Worm (Caenorhabditis elegans): ENCODE results near the gene Y51A2D.13.
A peak's percentile ranks its signal among the peaks of the same experiment; 100 is the strongest.

Y51A2D.13 gene

ce11 chrV:18582358-18582757, 2.8 kb upstream of the Y51A2D.13 start, which contains the start of gene txt-14:
TSS of gene txt-14 (plus strand) at chrV:18582658.
- TF ChIP-seq lsy-12 (tag; optimal IDR thresholded peaks at IDR 0.05) (no peak), ceh-16 (tag; optimal IDR thresholded peaks at IDR 0.05) (no peak), egl-5 (tag; optimal IDR thresholded peaks at IDR 0.05) (no peak), hmg-11 (tag; optimal IDR thresholded peaks at IDR 0.05) (no peak), ztf-4 (tag; optimal IDR thresholded peaks at IDR 0.05) (no peak), mdl-1 (tag; optimal IDR thresholded peaks at IDR 0.05) (no peak), R02D3.7 (tag; optimal IDR thresholded peaks at IDR 0.05) (no peak), ZK546.5 (tag; optimal IDR thresholded peaks at IDR 0.05) (no peak), fkh-2 (tag; optimal IDR thresholded peaks at IDR 0.05) (no peak), lin-15B (tag; optimal IDR thresholded peaks at IDR 0.05) (no peak), nhr-23 (tag; optimal IDR thresholded peaks at IDR 0.05) (no peak), nhr-77 (tag; optimal IDR thresholded peaks at IDR 0.05) (no peak), elt-1 (tag; optimal IDR thresholded peaks at IDR 0.05) (no peak)

- TF ChIP-seq lin-15B (tag; optimal IDR thresholded peaks at IDR 0.05) (no peak), lin-39 (tag; optimal IDR thresholded peaks at IDR 0.05) (peak; percentile 3), sea-2 (GFP tag; optimal IDR thresholded peaks at IDR 0.05) (no peak), elt-3 (tag; optimal IDR thresholded peaks at IDR 0.05) (no peak), nfya-1 (tag; optimal IDR thresholded peaks at IDR 0.05; ENCODE audit: insufficient read depth) (no peak)
Observed at ce11 chrV:18581393-18582113, 2.0 kb upstream of the Y51A2D.13 start.

ce11 chrV:18578306-18578705, 1.3 kb downstream of the Y51A2D.13 start:
- TF ChIP-seq fos-1 (tag; optimal IDR thresholded peaks at IDR 0.05) = no peak
- no peak for TF ChIP-seq R02D3.7 (tag; optimal IDR thresholded peaks at IDR 0.05)
- TF ChIP-seq ceh-28 (tag; optimal IDR thresholded peaks at IDR 0.05) = no peak
- no peak for TF ChIP-seq fkh-2 (tag; optimal IDR thresholded peaks at IDR 0.05)
- no peak for TF ChIP-seq aly-2 (tag; optimal IDR thresholded peaks at IDR 0.05)
- no peak for TF ChIP-seq jun-1 (tag; optimal IDR thresholded peaks at IDR 0.05)
- peak; percentile 48 for TF ChIP-seq pqm-1 (tag; optimal IDR thresholded peaks at IDR 0.05)
- TF ChIP-seq ceh-16 (tag; optimal IDR thresholded peaks at IDR 0.05) = no peak
- TF ChIP-seq elt-2 (tag; optimal IDR thresholded peaks at IDR 0.05) = peak; percentile 90
- TF ChIP-seq egl-27 (tag; optimal IDR thresholded peaks at IDR 0.05) = no peak
- no peak for TF ChIP-seq mml-1 (tag; optimal IDR thresholded peaks at IDR 0.05)
- TF ChIP-seq pha-4 (tag; optimal IDR thresholded peaks at IDR 0.05) = peak; percentile 42
- no peak for TF ChIP-seq nhr-23 (tag; optimal IDR thresholded peaks at IDR 0.05)
- no peak for TF ChIP-seq mdl-1 (tag; optimal IDR thresholded peaks at IDR 0.05)
- no peak for TF ChIP-seq lin-39 (tag; optimal IDR thresholded peaks at IDR 0.05)
- no peak for TF ChIP-seq nhr-76 (tag; optimal IDR thresholded peaks at IDR 0.05)
- no peak for TF ChIP-seq daf-12 (tag; optimal IDR thresholded peaks at IDR 0.05)
- TF ChIP-seq elt-3 (tag; optimal IDR thresholded peaks at IDR 0.05) = no peak
- no peak for TF ChIP-seq fkh-10 (GFP tag; optimal IDR thresholded peaks at IDR 0.05)
- no peak for TF ChIP-seq hmg-11 (tag; optimal IDR thresholded peaks at IDR 0.05)

ce11 chrV:18577458-18578078, 2.0 kb downstream of the Y51A2D.13 start:
- TF ChIP-seq ama-1 (optimal IDR thresholded peaks at IDR 0.05) (peak; percentile 9), jun-1 (tag; optimal IDR thresholded peaks at IDR 0.05) (peak; percentile 26), elt-2 (tag; optimal IDR thresholded peaks at IDR 0.05) (peak; percentile 99), mdl-1 (tag; optimal IDR thresholded peaks at IDR 0.05) (no peak), pha-4 (tag; optimal IDR thresholded peaks at IDR 0.05) (peak; percentile 68), mml-1 (tag; optimal IDR thresholded peaks at IDR 0.05) (no peak), nhr-76 (tag; optimal IDR thresholded peaks at IDR 0.05) (no peak), pqm-1 (tag; optimal IDR thresholded peaks at IDR 0.05) (peak; percentile 96)

- TF ChIP-seq elt-2 (tag; optimal IDR thresholded peaks at IDR 0.05) (peak; percentile 16), unc-39 (tag; optimal IDR thresholded peaks at IDR 0.05) (no peak), lsy-12 (tag; optimal IDR thresholded peaks at IDR 0.05) (peak; percentile 50), ama-1 (optimal IDR thresholded peaks at IDR 0.05) (peak; percentile 29), ceh-28 (tag; optimal IDR thresholded peaks at IDR 0.05) (no peak), tbx-2 (tag; optimal IDR thresholded peaks at IDR 0.05) (no peak), unc-62 (GFP tag; optimal IDR thresholded peaks at IDR 0.05) (no peak)
Observed at ce11 chrV:18576128-18576527, 3.5 kb downstream of the Y51A2D.13 start.
